Fruit fly (Drosophila melanogaster): ENCODE measurements around the gene alphaTub85E.

Gene alphaTub85E

dm6 chr3R:9701148-9701703, 31.8 kb downstream of the alphaTub85E start (continued):
- TF ChIP-seq CG12155 (GFP tag; optimal IDR thresholded peaks at IDR 0.05) (no peak), zen2 (GFP tag; IDR thresholded peaks at IDR 0.05; ENCODE audit: partially characterized antibody) (no peak), Myb (GFP tag; optimal IDR thresholded peaks at IDR 0.05) (peak; percentile 2), CG8944 (GFP tag; optimal IDR thresholded peaks at IDR 0.05) (no peak), Mes4 (GFP tag; optimal IDR thresholded peaks at IDR 0.05) (no peak), CG15696 (tag; optimal IDR thresholded peaks at IDR 0.05) (no peak), CG16863 (GFP tag; optimal IDR thresholded peaks at IDR 0.05) (no peak), CG6765 (GFP tag; optimal IDR thresholded peaks at IDR 0.05) (peak; percentile 48), CG12659 (GFP tag; optimal IDR thresholded peaks at IDR 0.05) (peak; percentile 35), bab2 (GFP tag; optimal IDR thresholded peaks at IDR 0.05) (peak; percentile 32), NC2α (GFP tag; optimal IDR thresholded peaks at IDR 0.05) (no peak), CG9609 (GFP tag; optimal IDR thresholded peaks at IDR 0.05) (no peak), CG10147 (GFP tag; optimal IDR thresholded peaks at IDR 0.05) (no peak), kni (GFP tag; optimal IDR thresholded peaks at IDR 0.05) (no peak), Taf1 (GFP tag; IDR thresholded peaks at IDR 0.05) (no peak), twi (tag; optimal IDR thresholded peaks at IDR 0.05) (no peak), NFAT (GFP tag; IDR thresholded peaks at IDR 0.05) (no peak), maf-S (GFP tag; optimal IDR thresholded peaks at IDR 0.05) (no peak), mirr (GFP tag; optimal IDR thresholded peaks at IDR 0.05) (peak; percentile 86), chif (GFP tag; optimal IDR thresholded peaks at IDR 0.05) (no peak), grn (GFP tag; optimal IDR thresholded peaks at IDR 0.05) (no peak), Sox100B (GFP tag; optimal IDR thresholded peaks at IDR 0.05) (peak; percentile 31), Jarid2 (GFP tag; optimal IDR thresholded peaks at IDR 0.05) (no peak), CG11695 (GFP tag; IDR thresholded peaks at IDR 0.05) (no peak), sim (GFP tag; IDR thresholded peaks at IDR 0.05) (no peak), emc (GFP tag; optimal IDR thresholded peaks at IDR 0.05) (no peak), Dip2 (GFP tag; IDR thresholded peaks at IDR 0.05) (no peak), B-H1 (GFP tag; IDR thresholded peaks at IDR 0.05) (no peak), lilli (GFP tag; optimal IDR thresholded peaks at IDR 0.05) (no peak), CG8089 (GFP tag; optimal IDR thresholded peaks at IDR 0.05) (peak; percentile 17), ERR (GFP tag; optimal IDR thresholded peaks at IDR 0.05) (no peak), crol (GFP tag; IDR thresholded peaks at IDR 0.05) (no peak), tup (GFP tag; optimal IDR thresholded peaks at IDR 0.05) (no peak), Ravus (GFP tag; IDR thresholded peaks at IDR 0.05) (no peak), CG13424 (tag; optimal IDR thresholded peaks at IDR 0.05) (peak; percentile 21), CG32767 (GFP tag; IDR thresholded peaks at IDR 0.05) (no peak), knrl (GFP tag; IDR thresholded peaks at IDR 0.05; ENCODE audit: partially characterized antibody) (no peak), CG3726 (GFP tag; IDR thresholded peaks at IDR 0.05) (no peak), pum (GFP tag; optimal IDR thresholded peaks at IDR 0.05) (no peak), cad (GFP tag; optimal IDR thresholded peaks at IDR 0.05) (no peak), CG4360 (GFP tag; IDR thresholded peaks at IDR 0.05) (no peak), Atf6 (GFP tag; IDR thresholded peaks at IDR 0.05) (no peak), chm (GFP tag; IDR thresholded peaks at IDR 0.05) (no peak), al (GFP tag; IDR thresholded peaks at IDR 0.05) (no peak), CG18619 (GFP tag; optimal IDR thresholded peaks at IDR 0.05) (no peak), CG4424 (GFP tag; optimal IDR thresholded peaks at IDR 0.05) (no peak), sug (tag; optimal IDR thresholded peaks at IDR 0.05) (no peak), crc (GFP tag; optimal IDR thresholded peaks at IDR 0.05) (no peak), CG12071 (GFP tag; optimal IDR thresholded peaks at IDR 0.05) (peak; percentile 63), PHDP (tag; optimal IDR thresholded peaks at IDR 0.05) (peak; percentile 32), gt (GFP tag; IDR thresholded peaks at IDR 0.05) (no peak), scrt (GFP tag; optimal IDR thresholded peaks at IDR 0.05) (peak; percentile 14)

Measured in whole organism, embryonic.